Worm (Caenorhabditis elegans) whole organism, L2 larva: ENCODE measurements around the gene Y43F8B.10.

ENCODE experiments used
- aly-2 ChIP-seq: fragments of 150-350 bp; optimal IDR thresholded peaks from 2 replicates; lab custom pipeline; 2014; ENCODE audit warnings: missing biosample characterization, missing genetic modification characterization
- mab-5 ChIP-seq: fragments of 150-350 bp; optimal IDR thresholded peaks from 2 replicates; lab custom pipeline; 2014; ENCODE audit warnings: missing biosample characterization, missing genetic modification characterization
- mdl-1 ChIP-seq, 2 experiments: fragments of 150-350 bp in 1 of 2; sonication (generic microtip) in 1 of 2; optimal IDR thresholded peaks; 2 replicates each; lab custom pipeline; 2017; ENCODE audit warnings: missing biosample characterization in 2 of 2, missing genetic modification characterization in 2 of 2
- nhr-12 ChIP-seq: fragments of 150-350 bp; optimal IDR thresholded peaks from 2 replicates; lab custom pipeline; 2014; ENCODE audit warnings: missing biosample characterization, missing genetic modification characterization

DNA sequence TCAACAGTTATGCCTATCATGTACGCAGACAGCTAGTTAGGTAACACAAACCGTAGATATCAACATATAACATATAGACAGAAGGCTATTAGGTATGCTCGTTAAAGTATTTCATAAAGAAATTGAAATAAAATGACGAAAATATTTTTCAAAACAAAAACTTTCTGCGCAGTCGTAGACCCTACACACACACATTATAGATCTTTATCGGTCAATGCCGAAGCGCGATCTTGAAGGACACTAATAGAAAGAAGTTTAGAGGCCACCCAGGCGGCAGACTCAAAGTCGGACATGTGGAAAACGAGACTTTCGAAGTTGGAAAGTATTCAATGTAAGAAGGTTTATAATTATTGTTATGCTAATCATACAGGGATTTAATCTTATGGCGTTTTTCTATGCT is 45.3 kb upstream of the Y43F8B.10 start:
- no peak for TF ChIP-seq mab-5 (tag; lab: Kevin White, UChicago)
- TF ChIP-seq mdl-1 (tag; optimal IDR thresholded peaks at IDR 0.05; lab: Kevin White, UChicago), result no peak
- no peak for TF ChIP-seq aly-2
- TF ChIP-seq nhr-12 (tag; lab: Kevin White, UChicago), result no peak
